Fruit fly (Drosophila melanogaster) whole organism: ENCODE measurements around the gene CG8852.

Experiments
- CG8478 ChIP-seq: fragments of >200 bp; optimal IDR thresholded peaks from 2 replicates; lab custom pipeline; 2018; ENCODE audit warnings: inconsistent platforms
- Dll ChIP-seq: fragments of >200 bp; optimal IDR thresholded peaks from 2 replicates; lab custom pipeline; 2017
- EcR ChIP-seq, 2 experiments: fragments of >200 bp; optimal IDR thresholded peaks; 2 replicates each; lab custom pipeline; 2017; ENCODE audit warnings: missing biosample characterization in 2 of 2, missing genetic modification characterization in 2 of 2, missing genetic modification reagents in 2 of 2
- pan ChIP-seq: fragments of >200 bp; optimal IDR thresholded peaks from 2 replicates; lab custom pipeline; 2017
- psq ChIP-seq: fragments of >200 bp; optimal IDR thresholded peaks from 2 replicates; lab custom pipeline; 2017
- usp ChIP-seq: fragments of >200 bp; optimal IDR thresholded peaks from 2 replicates; lab custom pipeline; 2017; ENCODE audit warnings: missing biosample characterization, missing genetic modification characterization, mixed read lengths

DNA sequence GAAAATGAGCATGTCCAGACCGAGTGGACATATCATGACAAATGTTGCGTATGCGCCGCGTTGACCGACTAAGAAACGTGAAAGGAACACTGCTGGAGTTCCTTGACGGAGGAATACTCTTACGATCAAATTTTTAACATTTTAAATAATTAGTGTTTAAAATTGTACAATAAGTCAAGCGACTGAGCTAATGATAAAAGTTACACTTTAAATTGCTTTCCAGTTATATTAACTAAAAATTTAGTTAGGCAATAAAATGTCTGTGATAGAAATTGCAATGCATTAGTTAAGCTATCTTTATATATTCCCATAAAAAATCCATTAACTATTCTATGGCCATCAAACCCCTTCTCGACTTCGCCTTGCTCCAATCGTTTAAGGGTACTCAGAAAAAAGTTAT is 40.2 kb upstream of the CG8852 start:
- TF ChIP-seq EcR (GFP tag; optimal IDR thresholded peaks at IDR 0.05; lab: Kevin White, UChicago) (no peak), psq (lab: Kevin White, UChicago) (no peak), CG8478 (lab: Kevin White, UChicago) (no peak), usp (GFP tag; lab: Kevin White, UChicago) (no peak), pan (lab: Kevin White, UChicago) (no peak), Dll (lab: Kevin White, UChicago) (no peak)
